Fruit fly (Drosophila melanogaster) whole organism, prepupa: ENCODE data around the gene eater.

Experiments
- CG11762 ChIP-seq: fragments of 200-800 bp; sonication (Bioruptor generic); optimal IDR thresholded peaks from 3 replicates; lab custom pipeline; 2016; ENCODE audit warnings: missing biosample characterization, missing genetic modification characterization; ENCODE audit not compliant: insufficient read depth
- CG3032 ChIP-seq: fragments of 200-800 bp; optimal IDR thresholded peaks from 2 replicates; lab custom pipeline; 2019; ENCODE audit warnings: missing biosample characterization, mild to moderate bottlenecking, missing genetic modification characterization, moderate library complexity
- CG34406 ChIP-seq: fragments of 200-800 bp; sonication (Bioruptor generic); optimal IDR thresholded peaks from 3 replicates; lab custom pipeline; 2016; ENCODE audit warnings: missing biosample characterization, missing genetic modification characterization
- Sox14 ChIP-seq: fragments of 200-800 bp; sonication (Bioruptor generic); optimal IDR thresholded peaks from 3 replicates; lab custom pipeline; 2016; ENCODE audit warnings: missing biosample characterization, missing genetic modification characterization
- fkh ChIP-seq: fragments of 200-800 bp; sonication (Bioruptor generic); optimal IDR thresholded peaks from 3 replicates; lab custom pipeline; 2017; ENCODE audit warnings: missing biosample characterization, mild to moderate bottlenecking, missing genetic modification characterization, moderate library complexity

- TF ChIP-seq CG11762 (peak; percentile 1), fkh (GFP tag; lab: Kevin White, UChicago) (no peak), CG34406 (GFP tag; lab: Kevin White, UChicago) (no peak), Sox14 (GFP tag; lab: Kevin White, UChicago) (no peak), CG3032 (tag; lab: Kevin White, UChicago) (peak; percentile 51)
These were observed 14.9 kb downstream of the eater start for dm6 chr3R:27084528-27085052.
